Fruit fly (Drosophila melanogaster): ENCODE data around the gene CG6462.

Gene CG6462

dm6 chr3L:5993701-5994499 lies 43.0 kb upstream of the CG6462 start (continued):
- TF ChIP-seq CG15696 (tag; optimal IDR thresholded peaks at IDR 0.05): peak; percentile 57
- TF ChIP-seq Blimp-1 (GFP tag; optimal IDR thresholded peaks at IDR 0.05): peak; percentile 41
- TF ChIP-seq D (optimal IDR thresholded peaks at IDR 0.05): no peak
- TF ChIP-seq D (GFP tag; optimal IDR thresholded peaks at IDR 0.05): peak; percentile 40
- TF ChIP-seq z (GFP tag; IDR thresholded peaks at IDR 0.05): no peak
- peak; percentile 44 for TF ChIP-seq dmrt11E (tag; optimal IDR thresholded peaks at IDR 0.05)
- peak; percentile 32; the same call in 1 of the 2 replicates for TF ChIP-seq CG2129 (GFP tag; IDR thresholded peaks at IDR 0.05; ENCODE audit: partially characterized antibody)
- TF ChIP-seq CG15601 (tag; optimal IDR thresholded peaks at IDR 0.05): peak; percentile 16
- TF ChIP-seq CG34224 (GFP tag; IDR thresholded peaks at IDR 0.05; ENCODE audit: partially characterized antibody): no peak
- TF ChIP-seq ash1 (GFP tag; optimal IDR thresholded peaks at IDR 0.05): no peak
- peak; percentile 64 for TF ChIP-seq gem (tag; optimal IDR thresholded peaks at IDR 0.05)
- peak; percentile 17; the same call in 1 of the 3 replicates for TF ChIP-seq row (GFP tag; IDR thresholded peaks at IDR 0.05)
- peak; percentile 23 for TF ChIP-seq CG13775 (GFP tag; optimal IDR thresholded peaks at IDR 0.05)
- peak; percentile 55 for TF ChIP-seq CG8290 (GFP tag; optimal IDR thresholded peaks at IDR 0.05)
- TF ChIP-seq CG8290 (tag; optimal IDR thresholded peaks at IDR 0.05): no peak
- TF ChIP-seq CG34422 (GFP tag; IDR thresholded peaks at IDR 0.05): no peak
- TF ChIP-seq Hey (tag; optimal IDR thresholded peaks at IDR 0.05): no peak
- peak; percentile 15; the same call in 1 of the 3 replicates for TF ChIP-seq ci (GFP tag; IDR thresholded peaks at IDR 0.05)
- TF ChIP-seq CG17802 (tag; optimal IDR thresholded peaks at IDR 0.05): no peak
- TF ChIP-seq CG6765 (GFP tag; optimal IDR thresholded peaks at IDR 0.05): no peak
- TF ChIP-seq Rx (GFP tag; IDR thresholded peaks at IDR 0.05): no peak
- no peak for TF ChIP-seq CG17359 (tag; optimal IDR thresholded peaks at IDR 0.05)
- TF ChIP-seq CG12942 (GFP tag; optimal IDR thresholded peaks at IDR 0.05): no peak
- no peak for TF ChIP-seq ase (GFP tag; IDR thresholded peaks at IDR 0.05)
- TF ChIP-seq CG2712 (tag; optimal IDR thresholded peaks at IDR 0.05): peak; percentile 72
- no peak for TF ChIP-seq CG9817 (tag; optimal IDR thresholded peaks at IDR 0.05)
- TF ChIP-seq gsb (GFP tag; IDR thresholded peaks at IDR 0.05): no peak
- no peak for TF ChIP-seq p53 (GFP tag; optimal IDR thresholded peaks at IDR 0.05)
- TF ChIP-seq CG9215 (GFP tag; IDR thresholded peaks at IDR 0.05): no peak
- TF ChIP-seq NfI (GFP tag; optimal IDR thresholded peaks at IDR 0.05): no peak
- TF ChIP-seq dimm (GFP tag; IDR thresholded peaks at IDR 0.05): no peak
- no peak for TF ChIP-seq nerfin-1 (tag; optimal IDR thresholded peaks at IDR 0.05)
- TF ChIP-seq CG3065 (GFP tag; optimal IDR thresholded peaks at IDR 0.05): no peak
- no peak for TF ChIP-seq sna (GFP tag; IDR thresholded peaks at IDR 0.05; ENCODE audit: partially characterized antibody)
- TF ChIP-seq CG11696 (GFP tag; IDR thresholded peaks at IDR 0.05): no peak
- no peak for TF ChIP-seq Kr (GFP tag; optimal IDR thresholded peaks at IDR 0.05)
- no peak for TF ChIP-seq CG18619 (GFP tag; optimal IDR thresholded peaks at IDR 0.05)
- TF ChIP-seq CG10147 (GFP tag; optimal IDR thresholded peaks at IDR 0.05): no peak
- TF ChIP-seq Lpt (GFP tag; optimal IDR thresholded peaks at IDR 0.05): no peak
- TF ChIP-seq tx (GFP tag; optimal IDR thresholded peaks at IDR 0.05): no peak
- no peak for TF ChIP-seq fru (optimal IDR thresholded peaks at IDR 0.05)
- TF ChIP-seq CG17186 (GFP tag; optimal IDR thresholded peaks at IDR 0.05): no peak
- no peak for TF ChIP-seq NK7.1 (GFP tag; optimal IDR thresholded peaks at IDR 0.05)
- TF ChIP-seq dan (GFP tag; IDR thresholded peaks at IDR 0.05): no peak
- TF ChIP-seq Hmx (GFP tag; optimal IDR thresholded peaks at IDR 0.05): no peak
- no peak for TF ChIP-seq Sry-β (GFP tag; optimal IDR thresholded peaks at IDR 0.05)
- peak; percentile 68 for TF ChIP-seq CG4404 (GFP tag; IDR thresholded peaks at IDR 0.05)
- no peak for TF ChIP-seq CG10654 (GFP tag; optimal IDR thresholded peaks at IDR 0.05)
- no peak for TF ChIP-seq mld (GFP tag; IDR thresholded peaks at IDR 0.05; ENCODE audit: partially characterized antibody)
- TF ChIP-seq CG15479 (GFP tag; optimal IDR thresholded peaks at IDR 0.05): peak; percentile 41
